Worm (Caenorhabditis elegans) whole organism, L3 larva: Measurements from ENCODE around the gene srh-304.
A peak's percentile ranks its signal among the peaks of the same experiment; 100 is the strongest.

ENCODE experiments used
- R02D3.7 ChIP-seq: fragments of 150-350 bp; optimal IDR thresholded peaks from 2 replicates; lab custom pipeline; 2014; ENCODE audit warnings: missing biosample characterization, missing genetic modification characterization
- ZK546.5 ChIP-seq: sonication (generic microtip); optimal IDR thresholded peaks from 2 replicates; lab custom pipeline; 2017; ENCODE audit warnings: missing biosample characterization, missing genetic modification characterization
- aly-2 ChIP-seq: fragments of 150-350 bp; optimal IDR thresholded peaks from 2 replicates; lab custom pipeline; 2014; ENCODE audit warnings: missing biosample characterization, missing genetic modification characterization
- ama-1 ChIP-seq: fragments of 150-350 bp; optimal IDR thresholded peaks from 2 replicates; lab custom pipeline; 2018
- ceh-16 ChIP-seq: sonication (generic microtip); optimal IDR thresholded peaks from 2 replicates; lab custom pipeline; 2017; ENCODE audit warnings: missing biosample characterization, missing genetic modification characterization
- ceh-28 ChIP-seq: fragments of 150-350 bp; optimal IDR thresholded peaks from 2 replicates; lab custom pipeline; 2014; ENCODE audit warnings: missing biosample characterization, missing genetic modification reagents, missing genetic modification characterization
- egl-5 ChIP-seq: fragments of 150-350 bp; optimal IDR thresholded peaks from 2 replicates; lab custom pipeline; 2017; ENCODE audit warnings: missing biosample characterization, missing genetic modification reagents, missing genetic modification characterization, inconsistent platforms
- elt-1 ChIP-seq: fragments of 150-350 bp; optimal IDR thresholded peaks from 2 replicates; lab custom pipeline; 2014; ENCODE audit warnings: missing biosample characterization, missing genetic modification characterization
- elt-2 ChIP-seq: sonication (generic microtip); optimal IDR thresholded peaks from 2 replicates; lab custom pipeline; 2016; ENCODE audit warnings: missing genetic modification reagents, mild to moderate bottlenecking, missing genetic modification characterization, missing compliant biosample characterization
- elt-3 ChIP-seq, 3 experiments: fragments of 150-350 bp in 1 of 3; sonication (generic microtip) in 2 of 3; optimal IDR thresholded peaks; 2 replicates in 2 of 3; 4 replicates in 1 of 3; lab custom pipeline; 2014 to 2017; ENCODE audit warnings: missing biosample characterization in 3 of 3, missing genetic modification characterization in 3 of 3
- eor-1 ChIP-seq, 2 experiments: fragments of 150-350 bp; optimal IDR thresholded peaks; 2 replicates each; lab custom pipeline; 2014 to 2018; ENCODE audit warnings: missing biosample characterization in 2 of 2, missing genetic modification characterization in 2 of 2
- fkh-10 ChIP-seq: sonication (generic microtip); optimal IDR thresholded peaks from 2 replicates; lab custom pipeline; 2017; ENCODE audit warnings: missing biosample characterization, missing genetic modification reagents, missing genetic modification characterization
- fkh-2 ChIP-seq: fragments of 150-350 bp; optimal IDR thresholded peaks from 2 replicates; lab custom pipeline; 2014; ENCODE audit warnings: missing biosample characterization, missing genetic modification reagents, missing genetic modification characterization
- fos-1 ChIP-seq: fragments of 150-350 bp; optimal IDR thresholded peaks from 2 replicates; lab custom pipeline; 2014; ENCODE audit warnings: missing biosample characterization, missing genetic modification characterization
- hmg-11 ChIP-seq: sonication (generic microtip); optimal IDR thresholded peaks from 2 replicates; lab custom pipeline; 2016; ENCODE audit warnings: missing genetic modification characterization, missing compliant biosample characterization
- lin-39 ChIP-seq: fragments of 150-350 bp; optimal IDR thresholded peaks from 2 replicates; lab custom pipeline; 2018; ENCODE audit warnings: missing biosample characterization, missing genetic modification reagents, missing genetic modification characterization
- lsy-12 ChIP-seq: sonication (generic microtip); optimal IDR thresholded peaks from 2 replicates; lab custom pipeline; 2016; ENCODE audit warnings: mild to moderate bottlenecking, missing genetic modification characterization, missing compliant biosample characterization
- mdl-1 ChIP-seq: fragments of 150-350 bp; optimal IDR thresholded peaks from 2 replicates; lab custom pipeline; 2014; ENCODE audit warnings: missing biosample characterization, missing genetic modification characterization
- mml-1 ChIP-seq: fragments of 150-350 bp; sonication (generic microtip); optimal IDR thresholded peaks from 3 replicates; lab custom pipeline; 2014; ENCODE audit warnings: missing biosample characterization, missing genetic modification characterization
- nfya-1 ChIP-seq: sonication (generic microtip); optimal IDR thresholded peaks from 2 replicates; lab custom pipeline; 2017; ENCODE audit warnings: missing genetic modification characterization, mild to moderate bottlenecking, missing compliant biosample characterization, antibody characterized with exemption, moderate library complexity; ENCODE audit not compliant: insufficient read depth
- nhr-11 ChIP-seq: fragments of 150-350 bp; optimal IDR thresholded peaks from 2 replicates; lab custom pipeline; 2014; ENCODE audit warnings: missing biosample characterization, missing genetic modification characterization
- nhr-12 ChIP-seq: fragments of 150-350 bp; optimal IDR thresholded peaks from 2 replicates; lab custom pipeline; 2014; ENCODE audit warnings: missing biosample characterization, missing genetic modification characterization
- nhr-23 ChIP-seq: fragments of 150-350 bp; optimal IDR thresholded peaks from 2 replicates; lab custom pipeline; 2014; ENCODE audit warnings: missing biosample characterization, missing genetic modification reagents, missing genetic modification characterization
- nhr-237 ChIP-seq: fragments of 150-350 bp; optimal IDR thresholded peaks from 2 replicates; lab custom pipeline; 2014; ENCODE audit warnings: missing biosample characterization, missing genetic modification characterization
- nhr-25 ChIP-seq: sonication (generic microtip); optimal IDR thresholded peaks from 2 replicates; lab custom pipeline; 2017; ENCODE audit warnings: missing biosample characterization, missing genetic modification characterization
- nhr-28 ChIP-seq: fragments of 150-350 bp; optimal IDR thresholded peaks from 2 replicates; lab custom pipeline; 2014; ENCODE audit warnings: missing biosample characterization, missing genetic modification characterization
- nhr-43 ChIP-seq: sonication (generic microtip); optimal IDR thresholded peaks from 2 replicates; lab custom pipeline; 2016; ENCODE audit warnings: mild to moderate bottlenecking, missing genetic modification characterization, missing compliant biosample characterization; ENCODE audit not compliant: poor library complexity, severe bottlenecking
- nhr-67 ChIP-seq: fragments of 150-350 bp; optimal IDR thresholded peaks from 2 replicates; lab custom pipeline; 2014; ENCODE audit warnings: missing biosample characterization, missing genetic modification characterization
- nhr-76 ChIP-seq: fragments of 150-350 bp; sonication (generic microtip); optimal IDR thresholded peaks from 5 replicates; lab custom pipeline; 2014; ENCODE audit warnings: missing biosample characterization, missing genetic modification characterization
- pha-4 ChIP-seq: fragments of 150-350 bp; optimal IDR thresholded peaks from 2 replicates; lab custom pipeline; 2014; ENCODE audit warnings: missing biosample characterization, missing genetic modification reagents, missing genetic modification characterization
- pqm-1 ChIP-seq: fragments of 150-350 bp; optimal IDR thresholded peaks from 2 replicates; lab custom pipeline; 2017; ENCODE audit warnings: missing biosample characterization, missing genetic modification characterization, inconsistent platforms
- snpc-4 ChIP-seq: fragments of 150-350 bp; optimal IDR thresholded peaks from 2 replicates; lab custom pipeline; 2014; ENCODE audit warnings: missing biosample characterization, missing genetic modification characterization
- tbx-2 ChIP-seq: sonication (generic microtip); optimal IDR thresholded peaks from 2 replicates; lab custom pipeline; 2016; ENCODE audit warnings: mild to moderate bottlenecking, missing genetic modification characterization, missing compliant biosample characterization
- unc-39 ChIP-seq: sonication (generic microtip); optimal IDR thresholded peaks from 4 replicates; lab custom pipeline; 2017; ENCODE audit warnings: missing biosample characterization, missing genetic modification characterization
- unc-62 ChIP-seq: fragments of 150-350 bp; sonication (generic microtip); optimal IDR thresholded peaks from 4 replicates; lab custom pipeline; 2014; ENCODE audit warnings: missing biosample characterization, missing genetic modification reagents, missing genetic modification characterization
- zag-1 ChIP-seq: fragments of 150-350 bp; optimal IDR thresholded peaks from 2 replicates; lab custom pipeline; 2014; ENCODE audit warnings: missing biosample characterization, missing genetic modification characterization
- ztf-11 ChIP-seq: fragments of 150-350 bp; optimal IDR thresholded peaks from 2 replicates; lab custom pipeline; 2014; ENCODE audit warnings: missing biosample characterization, missing genetic modification characterization
- ztf-4 ChIP-seq: fragments of 150-350 bp; optimal IDR thresholded peaks from 2 replicates; lab custom pipeline; 2014; ENCODE audit warnings: missing biosample characterization, missing genetic modification characterization

srh-304 gene

ce11 chrV:17828310-17828709 is at the start of gene srh-304:
Gene srh-304 (plus strand): TSS chrV:17828610.
- TF ChIP-seq nhr-43 (tag; lab: Kevin White, UChicago) = no peak
- TF ChIP-seq mml-1 (tag; lab: Kevin White, UChicago) = no peak
- no peak for TF ChIP-seq fkh-10 (GFP tag; lab: Kevin White, UChicago)
- TF ChIP-seq nhr-23 (tag; lab: Kevin White, UChicago) = no peak
- TF ChIP-seq eor-1 (tag; optimal IDR thresholded peaks at IDR 0.05; lab: Kevin White, UChicago) = no peak
- no peak for TF ChIP-seq ceh-28 (tag; lab: Kevin White, UChicago)
- no peak for TF ChIP-seq ztf-4

ce11 chrV:17780285-17780684 is 48.1 kb upstream of the srh-304 start:
- TF ChIP-seq nfya-1 (tag; lab: Kevin White, UChicago) (no peak), nhr-76 (tag; lab: Kevin White, UChicago) (no peak), fkh-10 (GFP tag; lab: Kevin White, UChicago) (no peak), snpc-4 (tag; lab: Kevin White, UChicago) (no peak), mdl-1 (tag; lab: Kevin White, UChicago) (no peak), elt-2 (tag; lab: Kevin White, UChicago) (peak; percentile 81), pha-4 (tag; lab: Kevin White, UChicago) (peak; percentile 1), pqm-1 (tag; lab: Kevin White, UChicago) (peak; percentile 5)

ce11 chrV:17783542-17783941 is 44.9 kb upstream of the srh-304 start, which contains the start of gene srab-12:
Gene srab-12 (minus strand): TSS chrV:17783642.
- TF ChIP-seq elt-2 (tag; lab: Kevin White, UChicago) (no peak), fkh-2 (no peak), elt-1 (tag; lab: Kevin White, UChicago) (no peak), ztf-4 (no peak), ceh-16 (tag; lab: Kevin White, UChicago) (no peak), unc-39 (tag; lab: Kevin White, UChicago) (no peak), nhr-76 (tag; lab: Kevin White, UChicago) (no peak)

ce11 chrV:17784363-17784762 is 44.0 kb upstream of the srh-304 start:
- TF ChIP-seq elt-3 (tag; optimal IDR thresholded peaks at IDR 0.05; lab: Kevin White, UChicago) = no peak
- no peak for TF ChIP-seq ama-1 (lab: Kevin White, UChicago)
- TF ChIP-seq nhr-12 (tag; lab: Kevin White, UChicago) = no peak
- TF ChIP-seq fos-1 (tag; lab: Kevin White, UChicago) = no peak
- TF ChIP-seq nhr-237 = no peak
- TF ChIP-seq fkh-2 = no peak
- no peak for TF ChIP-seq nfya-1 (tag; lab: Kevin White, UChicago)
- TF ChIP-seq fkh-10 (GFP tag; lab: Kevin White, UChicago) = no peak

- TF ChIP-seq egl-5 (tag; lab: Kevin White, UChicago) (no peak), nhr-76 (tag; lab: Kevin White, UChicago) (no peak), mdl-1 (tag; lab: Kevin White, UChicago) (no peak), fkh-10 (GFP tag; lab: Kevin White, UChicago) (no peak), nhr-25 (tag; lab: Kevin White, UChicago) (no peak), lsy-12 (no peak), nhr-11 (tag; lab: Kevin White, UChicago) (no peak), tbx-2 (tag; lab: Kevin White, UChicago) (no peak), nhr-43 (tag; lab: Kevin White, UChicago) (no peak), elt-1 (tag; lab: Kevin White, UChicago) (no peak), snpc-4 (tag; lab: Kevin White, UChicago) (no peak), pha-4 (tag; lab: Kevin White, UChicago) (no peak), lin-39 (no peak), ceh-16 (tag; lab: Kevin White, UChicago) (no peak), eor-1 (tag; optimal IDR thresholded peaks at IDR 0.05; lab: Kevin White, UChicago) (no peak), nhr-28 (tag; lab: Kevin White, UChicago) (no peak)
Measured at ce11 chrV:17790191-17790590, 38.2 kb upstream of the srh-304 start, which contains the start of gene srh-290. Gene srh-290 (plus strand): TSS chrV:17790491.

ce11 chrV:17793986-17794385 is 34.4 kb upstream of the srh-304 start, which contains the start of gene srh-289:
Gene srh-289 (minus strand): TSS chrV:17794086.
- no peak for TF ChIP-seq ztf-4
- no peak for TF ChIP-seq aly-2
- no peak for TF ChIP-seq hmg-11
- no peak for TF ChIP-seq fos-1 (tag; lab: Kevin White, UChicago)
- no peak for TF ChIP-seq nhr-67 (tag; lab: Kevin White, UChicago)
- TF ChIP-seq ZK546.5 = no peak
- TF ChIP-seq zag-1 (tag; lab: Kevin White, UChicago) = no peak
- no peak for TF ChIP-seq egl-5 (tag; lab: Kevin White, UChicago)
- TF ChIP-seq unc-62 (GFP tag; lab: Kevin White, UChicago) = no peak
- no peak for TF ChIP-seq R02D3.7 (tag; lab: Kevin White, UChicago)
- TF ChIP-seq ztf-11 (tag; lab: Kevin White, UChicago) = no peak
- no peak for TF ChIP-seq eor-1 (tag; optimal IDR thresholded peaks at IDR 0.05; lab: Kevin White, UChicago)
- no peak for TF ChIP-seq pha-4 (tag; lab: Kevin White, UChicago)
- no peak for TF ChIP-seq elt-3 (tag; optimal IDR thresholded peaks at IDR 0.05; lab: Kevin White, UChicago)
- TF ChIP-seq elt-1 (tag; lab: Kevin White, UChicago) = no peak
- TF ChIP-seq, all 47 proteins: peak for 0
